Worm (Caenorhabditis elegans): Measurements from ENCODE around the gene nhr-176.

DNA sequence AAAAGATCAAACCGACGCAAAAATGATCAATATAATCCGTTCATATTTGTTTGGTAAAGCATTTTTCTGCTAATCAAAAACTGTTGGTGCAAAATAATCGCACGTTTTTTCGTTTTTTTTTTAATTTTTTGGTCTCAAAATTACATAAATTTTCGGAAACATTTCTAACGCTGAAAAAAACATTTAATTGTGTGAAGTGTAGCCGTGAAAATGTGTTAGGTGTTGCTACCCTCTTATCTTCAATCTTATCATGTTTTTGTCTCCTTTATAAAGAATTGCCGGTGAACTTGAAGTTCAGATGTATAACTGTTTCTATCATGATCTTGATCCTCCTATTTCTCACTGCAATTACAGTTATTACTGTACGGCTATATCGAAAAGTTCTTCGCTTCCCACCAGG, 2.2 kb upstream of the nhr-176 start, which contains the start of gene cyp-35D1:
- TF ChIP-seq aly-2 (tag; optimal IDR thresholded peaks at IDR 0.05): no peak
- TF ChIP-seq skn-1 (tag; optimal IDR thresholded peaks at IDR 0.05): no peak
- no peak for TF ChIP-seq snpc-4 (tag; optimal IDR thresholded peaks at IDR 0.05)
- no peak for TF ChIP-seq mdl-1 (tag; optimal IDR thresholded peaks at IDR 0.05)
- TF ChIP-seq ZK546.5 (tag; optimal IDR thresholded peaks at IDR 0.05): no peak
- no peak for TF ChIP-seq ama-1 (optimal IDR thresholded peaks at IDR 0.05)
